Worm (Caenorhabditis elegans): ENCODE measurements around the gene M02E1.1.
"Not testable (repeated sequence)": the region's sequence is repeated elsewhere in the genome, so short reads cannot be mapped to it uniquely, and the experiment has no call there.

- not testable (repeated sequence) for TF ChIP-seq hlh-1 (tag; optimal IDR thresholded peaks at IDR 0.05); mab-5 (tag; optimal IDR thresholded peaks at IDR 0.05); nhr-76 (tag; optimal IDR thresholded peaks at IDR 0.05); elt-1 (tag; optimal IDR thresholded peaks at IDR 0.05; ENCODE audit: borderline replicate concordance, insufficient read depth)
Measured at ce11 chrX:286116-286515, 39.8 kb upstream of the M02E1.1 start, which contains the start of gene Y47C4A.1.
